Worm (Caenorhabditis elegans) whole organism, L4 larva: ENCODE measurements around the gene fbxc-7.

Experiments
- R02D3.7 ChIP-seq: fragments of 150-350 bp; sonication (generic microtip); optimal IDR thresholded peaks from 3 replicates; lab custom pipeline; 2014; ENCODE audit warnings: missing biosample characterization, missing genetic modification characterization
- ceh-62 ChIP-seq: sonication (generic microtip); optimal IDR thresholded peaks from 2 replicates; lab custom pipeline; 2017; ENCODE audit warnings: missing biosample characterization, missing genetic modification characterization
- nhr-11 ChIP-seq: fragments of 150-350 bp; optimal IDR thresholded peaks from 2 replicates; lab custom pipeline; 2014; ENCODE audit warnings: missing biosample characterization, missing genetic modification characterization
- nhr-25 ChIP-seq: sonication (generic microtip); optimal IDR thresholded peaks from 2 replicates; lab custom pipeline; 2017; ENCODE audit warnings: missing genetic modification characterization, mild to moderate bottlenecking, missing compliant biosample characterization, antibody characterized with exemption, moderate library complexity, borderline replicate concordance; ENCODE audit not compliant: insufficient read depth
- nhr-76 ChIP-seq: fragments of 150-350 bp; optimal IDR thresholded peaks from 2 replicates; lab custom pipeline; 2014; ENCODE audit warnings: missing biosample characterization, missing genetic modification characterization
- nhr-77 ChIP-seq: fragments of 150-350 bp; optimal IDR thresholded peaks from 2 replicates; lab custom pipeline; 2014; ENCODE audit warnings: missing biosample characterization, missing genetic modification characterization
- pha-4 ChIP-seq, 2 experiments: fragments of 150-350 bp in 1 of 2; fragments of 200-800 bp in 1 of 2; sonication (Bioruptor generic) in 1 of 2; IDR thresholded peaks in 1 of 2; optimal IDR thresholded peaks in 1 of 2; 2 replicates each; pipeline versions ENCODE4 v1.3.6 to Lab custom; 2014 to 2022; ENCODE audit warnings: missing genetic modification characterization in 2 of 2, missing genetic modification reagents in 2 of 2, missing biosample characterization in 1 of 2, missing compliant biosample characterization in 1 of 2
- pqm-1 ChIP-seq: sonication (generic microtip); optimal IDR thresholded peaks from 2 replicates; lab custom pipeline; 2017; ENCODE audit warnings: missing biosample characterization, missing genetic modification characterization
- spr-1 ChIP-seq: sonication (generic microtip); optimal IDR thresholded peaks from 2 replicates; lab custom pipeline; 2016; ENCODE audit warnings: mild to moderate bottlenecking, missing genetic modification characterization, missing compliant biosample characterization
- unc-130 ChIP-seq: sonication (generic microtip); optimal IDR thresholded peaks from 2 replicates; lab custom pipeline; 2016; ENCODE audit warnings: missing genetic modification reagents, missing genetic modification characterization, missing compliant biosample characterization
- unc-62 ChIP-seq, 3 experiments: fragments of 150-350 bp in 1 of 3; sonication (generic microtip); optimal IDR thresholded peaks in 2 of 3; peaks in 1 of 3; 1 replicate in 1 of 3; 2 replicates in 2 of 3; lab custom pipeline; 2014 to 2017; ENCODE audit warnings: missing biosample characterization in 3 of 3, missing genetic modification characterization in 3 of 3, missing genetic modification reagents in 3 of 3, missing genotype in 1 of 3
- vab-7 ChIP-seq: fragments of 200-800 bp; sonication (Bioruptor generic); IDR thresholded peaks from 2 replicates; pipeline ENCODE4 v1.3.6; 2022; ENCODE audit warnings: missing genetic modification reagents, missing genetic modification characterization, missing compliant biosample characterization
- zag-1 ChIP-seq: fragments of 150-350 bp; optimal IDR thresholded peaks from 2 replicates; lab custom pipeline; 2014; ENCODE audit warnings: missing biosample characterization, missing genetic modification characterization
- ztf-11 ChIP-seq: fragments of 150-350 bp; optimal IDR thresholded peaks from 2 replicates; lab custom pipeline; 2014; ENCODE audit warnings: missing biosample characterization, missing genetic modification characterization

- TF ChIP-seq unc-62 (GFP tag; optimal IDR thresholded peaks at IDR 0.05 in 1 of 2; lab: Kevin White, UChicago) = no peak
- no peak for TF ChIP-seq unc-62 (tag; optimal IDR thresholded peaks at IDR 0.05; lab: Kevin White, UChicago)
- no peak for TF ChIP-seq pha-4 (GFP tag; IDR thresholded peaks at IDR 0.05; lab: Robert Waterston, UW)
- TF ChIP-seq pha-4 (tag; optimal IDR thresholded peaks at IDR 0.05; lab: Kevin White, UChicago) = no peak
- no peak for TF ChIP-seq nhr-77 (tag; lab: Kevin White, UChicago)
- no peak for TF ChIP-seq R02D3.7 (tag; lab: Kevin White, UChicago)
- no peak for TF ChIP-seq nhr-25
- TF ChIP-seq pqm-1 (tag; lab: Kevin White, UChicago) = no peak
- no peak for TF ChIP-seq zag-1 (tag; lab: Kevin White, UChicago)
- no peak for TF ChIP-seq unc-130 (GFP tag; lab: Kevin White, UChicago)
- TF ChIP-seq nhr-11 (tag; lab: Kevin White, UChicago) = no peak
- TF ChIP-seq nhr-76 (tag; lab: Kevin White, UChicago) = no peak
- TF ChIP-seq vab-7 (GFP tag; lab: Robert Waterston, UW) = no peak
- no peak for TF ChIP-seq ztf-11 (tag; lab: Kevin White, UChicago)
- no peak for TF ChIP-seq ceh-62 (tag; lab: Kevin White, UChicago)
- no peak for TF ChIP-seq spr-1
Observed at ce11 chrII:909554-909953, 45.2 kb upstream of the fbxc-7 start, which contains the start of the genes fbxc-24 and fbxc-27.
